Worm (Caenorhabditis elegans) whole organism, L4/young adult: ENCODE results near the gene Y48B6A.10.

Experiments used
- W03F9.2 ChIP-seq: fragments of 150-350 bp; optimal IDR thresholded peaks from 2 replicates; lab custom pipeline; 2014; ENCODE audit warnings: missing biosample characterization, missing genetic modification characterization
- dao-5 ChIP-seq: sonication (generic microtip); optimal IDR thresholded peaks from 2 replicates; lab custom pipeline; 2016; ENCODE audit warnings: missing genotype, missing genetic modification characterization, moderate library complexity, missing compliant biosample characterization
- him-1 ChIP-seq: sonication (generic microtip); optimal IDR thresholded peaks from 2 replicates; lab custom pipeline; 2016; ENCODE audit warnings: missing genotype, missing genetic modification reagents, missing genetic modification characterization, missing compliant biosample characterization

The Y48B6A.10 gene

DNA sequence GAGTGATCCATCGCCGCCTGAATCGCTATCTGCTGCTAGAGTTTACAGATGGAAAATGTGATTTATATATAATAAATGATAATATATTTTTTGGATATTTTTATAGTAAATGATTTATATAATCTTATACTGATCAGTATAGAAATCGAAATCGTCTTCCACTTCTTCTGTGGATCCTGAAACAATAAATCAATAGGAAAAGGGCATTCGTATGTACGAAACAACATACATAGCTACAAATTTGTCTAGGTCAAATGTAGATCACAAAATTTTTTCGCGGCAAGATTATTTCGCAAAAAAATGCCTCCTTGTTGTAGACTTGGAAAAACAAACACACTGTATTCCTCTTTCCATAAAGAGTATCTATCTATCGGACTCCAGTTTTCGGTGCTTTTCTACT, at the start of gene Y48B6A.10:
TSS of gene Y48B6A.10 (plus strand) at position 301 of the 400 bp plus-strand sequence.
- TF ChIP-seq him-1 (tag; lab: Kevin White, UChicago), result no peak
- no peak for TF ChIP-seq dao-5 (tag; lab: Kevin White, UChicago)
- no peak for TF ChIP-seq W03F9.2 (tag; lab: Kevin White, UChicago)

DNA sequence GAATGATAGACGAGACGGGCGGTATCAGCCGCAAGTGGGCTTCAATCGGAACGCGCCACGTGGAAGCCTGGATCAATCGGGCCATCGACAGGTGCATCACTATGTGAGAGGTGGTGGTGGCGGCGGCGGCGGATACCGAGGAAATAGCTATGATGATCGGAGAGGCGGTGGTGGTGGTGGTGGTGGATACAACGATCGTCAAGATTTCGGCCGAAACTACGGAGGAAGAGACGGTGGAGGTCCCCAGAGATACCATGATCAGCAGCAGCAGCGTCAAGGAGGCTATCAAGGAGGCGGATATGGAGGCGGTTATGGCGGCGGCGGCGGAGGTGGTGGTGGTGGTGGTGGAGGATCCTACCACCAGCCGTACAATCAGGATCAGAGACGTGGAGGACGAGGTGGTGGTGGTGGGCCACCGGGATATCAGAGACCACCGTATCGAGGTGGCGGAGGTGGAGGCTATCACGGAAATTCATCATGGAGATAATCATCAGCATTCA, 48.7 kb upstream of the Y48B6A.10 start:
- TF ChIP-seq him-1 (tag; lab: Kevin White, UChicago) (no peak), W03F9.2 (tag; lab: Kevin White, UChicago) (no peak), dao-5 (tag; lab: Kevin White, UChicago) (no peak)

ce11 chrII:14171558-14171957, 42.7 kb upstream of the Y48B6A.10 start, which contains the start of gene eat-2:
Gene eat-2 (minus strand): TSS chrII:14171658.
- no peak for TF ChIP-seq dao-5 (tag; lab: Kevin White, UChicago)
- TF ChIP-seq W03F9.2 (tag; lab: Kevin White, UChicago), result no peak
- TF ChIP-seq him-1 (tag; lab: Kevin White, UChicago), result no peak

DNA sequence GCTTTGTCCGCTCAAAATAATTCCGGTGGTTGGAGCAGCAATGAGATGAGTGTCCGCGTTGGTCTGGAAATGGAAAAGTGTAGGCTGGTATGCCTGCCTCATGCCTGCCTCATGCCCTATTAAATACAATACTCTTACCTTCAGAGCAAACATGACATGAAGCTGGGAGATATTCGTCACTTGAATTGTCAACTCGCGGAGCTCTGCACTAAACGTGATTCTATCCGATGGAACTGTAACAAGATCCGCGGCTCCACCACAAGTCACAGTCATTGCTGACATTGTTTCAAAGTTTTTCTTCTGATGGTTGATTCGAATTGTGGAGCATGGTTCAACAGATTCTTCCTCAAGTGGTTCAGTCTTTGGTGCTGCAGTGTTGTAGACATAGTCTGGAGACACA, 41.0 kb upstream of the Y48B6A.10 start:
- TF ChIP-seq dao-5 (tag; lab: Kevin White, UChicago) (no peak), him-1 (tag; lab: Kevin White, UChicago) (no peak), W03F9.2 (tag; lab: Kevin White, UChicago) (no peak)

DNA sequence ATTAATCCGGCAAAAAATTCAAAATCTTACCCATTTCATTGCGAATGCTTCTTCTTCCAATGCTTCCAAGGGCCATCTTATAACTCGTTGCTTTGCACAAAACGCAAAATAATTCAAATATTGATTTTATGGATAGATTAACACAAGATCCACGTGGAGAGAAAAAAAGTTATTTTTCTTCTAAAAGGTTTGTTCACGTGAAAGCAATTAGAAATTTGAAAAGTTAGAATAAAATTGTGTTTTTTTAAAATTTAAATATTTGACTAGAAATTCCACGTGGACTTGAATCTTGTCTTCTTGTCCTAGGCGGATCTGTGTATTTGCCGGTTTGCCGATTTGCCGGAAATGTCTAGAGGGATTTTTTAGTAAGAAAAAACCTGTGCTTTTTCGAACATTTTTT, 39.1 kb upstream of the Y48B6A.10 start, which contains the start of gene Y48B6A.5:
TSS of gene Y48B6A.5 (minus strand) at position 101 of the 400 bp plus-strand sequence.
- no peak for TF ChIP-seq him-1 (tag; lab: Kevin White, UChicago)
- no peak for TF ChIP-seq dao-5 (tag; lab: Kevin White, UChicago)
- no peak for TF ChIP-seq W03F9.2 (tag; lab: Kevin White, UChicago)

ce11 chrII:14176642-14177041, 37.6 kb upstream of the Y48B6A.10 start:
- no peak for TF ChIP-seq dao-5 (tag; lab: Kevin White, UChicago)
- no peak for TF ChIP-seq W03F9.2 (tag; lab: Kevin White, UChicago)
- TF ChIP-seq him-1 (tag; lab: Kevin White, UChicago), result no peak

- TF ChIP-seq W03F9.2 (tag; lab: Kevin White, UChicago), result no peak
- no peak for TF ChIP-seq dao-5 (tag; lab: Kevin White, UChicago)
- no peak for TF ChIP-seq him-1 (tag; lab: Kevin White, UChicago)
These were observed 35.8 kb upstream of the Y48B6A.10 start, which contains the start of gene efhd-1 for ce11 chrII:14178233-14178969. Gene efhd-1 (plus strand): TSS chrII:14178814.

DNA sequence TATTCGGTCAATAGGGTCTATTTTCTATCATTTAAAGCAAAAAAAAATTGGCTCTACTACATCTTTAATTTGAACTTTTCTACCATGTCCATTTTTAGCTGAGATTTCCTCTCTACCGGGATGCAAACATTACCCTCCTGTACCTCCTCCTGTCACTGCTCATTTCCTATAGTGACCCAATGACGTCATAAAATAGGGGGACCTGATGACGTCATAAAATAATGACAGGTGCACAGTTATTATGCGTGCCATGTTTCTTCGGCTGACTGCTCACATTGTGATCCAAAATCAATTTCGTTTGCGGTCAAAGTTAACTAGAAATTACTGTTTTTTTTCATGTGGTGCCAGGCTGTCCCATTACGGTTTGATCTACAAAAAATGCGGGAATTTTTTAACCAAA, 27.3 kb upstream of the Y48B6A.10 start:
- TF ChIP-seq dao-5 (tag; lab: Kevin White, UChicago) (no peak), him-1 (tag; lab: Kevin White, UChicago) (no peak), W03F9.2 (tag; lab: Kevin White, UChicago) (no peak)

- no peak for TF ChIP-seq W03F9.2 (tag; lab: Kevin White, UChicago)
- no peak for TF ChIP-seq him-1 (tag; lab: Kevin White, UChicago)
- TF ChIP-seq dao-5 (tag; lab: Kevin White, UChicago), result no peak
These were observed 26.8 kb upstream of the Y48B6A.10 start for ce11 chrII:14187456-14187855.

ce11 chrII:14195931-14196330, 18.3 kb upstream of the Y48B6A.10 start:
- no peak for TF ChIP-seq W03F9.2 (tag; lab: Kevin White, UChicago)
- TF ChIP-seq dao-5 (tag; lab: Kevin White, UChicago), result no peak
- TF ChIP-seq him-1 (tag; lab: Kevin White, UChicago), result no peak

- no peak for TF ChIP-seq W03F9.2 (tag; lab: Kevin White, UChicago)
- no peak for TF ChIP-seq dao-5 (tag; lab: Kevin White, UChicago)
- no peak for TF ChIP-seq him-1 (tag; lab: Kevin White, UChicago)
These were observed 16.6 kb upstream of the Y48B6A.10 start, which contains the start of gene ace-4 for ce11 chrII:14197499-14198096. Gene ace-4 (plus strand): TSS chrII:14198046.

DNA sequence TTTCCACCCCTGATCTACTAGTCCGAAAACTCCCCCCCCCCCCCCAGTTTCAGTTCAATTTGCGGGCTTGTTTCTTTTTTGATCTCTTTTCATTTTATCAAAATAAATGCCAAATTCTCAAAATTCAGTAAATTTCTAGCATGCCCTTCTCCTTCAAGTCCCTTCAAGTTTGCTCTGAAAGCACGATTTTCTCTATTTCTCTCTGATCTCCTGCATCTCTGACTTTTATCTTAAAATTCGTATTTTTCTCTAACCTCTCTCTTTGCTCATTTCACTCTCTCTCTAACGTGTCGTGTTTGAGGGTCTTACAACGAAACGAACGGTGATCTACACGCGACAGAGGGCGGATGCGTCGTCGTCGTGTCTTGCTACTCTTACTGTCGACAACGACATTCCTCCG, 8.9 kb upstream of the Y48B6A.10 start, which contains the start of gene ace-3:
TSS of gene ace-3 (plus strand) at position 301 of the 400 bp plus-strand sequence.
- TF ChIP-seq dao-5 (tag; lab: Kevin White, UChicago), result no peak
- no peak for TF ChIP-seq W03F9.2 (tag; lab: Kevin White, UChicago)
- TF ChIP-seq him-1 (tag; lab: Kevin White, UChicago), result no peak

DNA sequence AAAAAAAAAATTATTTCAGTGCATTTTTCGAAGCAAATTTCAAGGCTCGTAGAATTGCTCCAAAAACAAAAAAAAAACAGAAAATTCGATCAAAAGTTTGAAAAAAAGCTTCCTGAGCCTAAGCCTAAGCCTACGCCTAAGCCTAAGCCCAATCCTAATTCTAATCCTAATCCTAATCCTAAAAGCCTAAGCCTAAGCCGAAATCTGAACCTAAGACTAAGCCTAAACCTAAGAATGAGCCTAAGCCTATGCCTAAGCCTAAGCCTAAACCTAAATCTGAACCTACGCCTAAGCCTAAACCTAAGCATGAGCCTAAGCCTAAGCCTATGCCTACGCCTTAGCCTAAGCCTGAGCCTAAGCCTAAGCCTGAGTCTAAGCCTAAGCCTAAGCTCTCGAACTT, 8.0 kb upstream of the Y48B6A.10 start:
- TF ChIP-seq him-1 (tag; lab: Kevin White, UChicago) (no peak), dao-5 (tag; lab: Kevin White, UChicago) (no peak), W03F9.2 (tag; lab: Kevin White, UChicago) (no peak)
